Fruit fly (Drosophila melanogaster) whole organism, embryonic: ENCODE measurements around the gene Sil1.
A peak's percentile ranks its signal among the peaks of the same experiment; 100 is the strongest.

Experiments
- CG11093 ChIP-seq: fragments of 200-800 bp; sonication (Bioruptor generic); IDR thresholded peaks from 3 replicates; pipeline ENCODE4 v1.3.6; 2022; ENCODE audit warnings: missing biosample characterization, missing genetic modification characterization
- CG12744 ChIP-seq: fragments of 200-800 bp; sonication (Bioruptor generic); optimal IDR thresholded peaks from 2 replicates; lab custom pipeline; 2016; ENCODE audit warnings: missing biosample characterization, missing genetic modification characterization
- CG12769 ChIP-seq: fragments of 200-800 bp; sonication (Bioruptor generic); optimal IDR thresholded peaks from 2 replicates; lab custom pipeline; 2019; ENCODE audit warnings: missing biosample characterization, mild to moderate bottlenecking, missing genetic modification characterization, moderate library complexity
- CG13894 ChIP-seq: fragments of 200-800 bp; sonication (Bioruptor generic); optimal IDR thresholded peaks from 3 replicates; lab custom pipeline; 2018; ENCODE audit warnings: missing biosample characterization, mild to moderate bottlenecking, missing genetic modification characterization, moderate library complexity
- CG15601 ChIP-seq: fragments of 200-800 bp; sonication (Bioruptor generic); optimal IDR thresholded peaks from 3 replicates; lab custom pipeline; 2019; ENCODE audit warnings: missing biosample characterization, mild to moderate bottlenecking, missing genetic modification characterization, moderate library complexity
- CG1603 ChIP-seq: fragments of 200-800 bp; sonication (Bioruptor generic); optimal IDR thresholded peaks from 2 replicates; lab custom pipeline; 2019; ENCODE audit warnings: missing biosample characterization, mild to moderate bottlenecking, missing genetic modification characterization, moderate library complexity
- CG17359 ChIP-seq: fragments of 200-800 bp; sonication (Bioruptor generic); optimal IDR thresholded peaks from 3 replicates; lab custom pipeline; 2018; ENCODE audit warnings: missing biosample characterization, mild to moderate bottlenecking, missing genetic modification characterization, moderate library complexity
- CG17568 ChIP-seq: fragments of 200-800 bp; sonication (Bioruptor generic); optimal IDR thresholded peaks from 2 replicates; lab custom pipeline; 2018; ENCODE audit warnings: missing biosample characterization, mild to moderate bottlenecking, missing genetic modification characterization, moderate library complexity
- CG18619 ChIP-seq: fragments of 200-800 bp; sonication (Bioruptor generic); optimal IDR thresholded peaks from 3 replicates; lab custom pipeline; 2017; ENCODE audit warnings: missing biosample characterization, mild to moderate bottlenecking, missing genetic modification characterization
- CG30020 ChIP-seq: fragments of 200-800 bp; optimal IDR thresholded peaks from 2 replicates; lab custom pipeline; 2019; ENCODE audit warnings: missing biosample characterization, mild to moderate bottlenecking, missing genetic modification characterization, moderate library complexity
- CG34376 ChIP-seq: fragments of 200-800 bp; sonication (Bioruptor generic); optimal IDR thresholded peaks from 2 replicates; lab custom pipeline; 2018; ENCODE audit warnings: missing biosample characterization, mild to moderate bottlenecking, missing genetic modification characterization
- CG3726 ChIP-seq: fragments of 200-800 bp; sonication (Bioruptor generic); IDR thresholded peaks from 3 replicates; pipeline ENCODE4, ENCODE4 v1.3.6; 2022; ENCODE audit warnings: missing biosample characterization, missing genetic modification characterization
- CG42726 ChIP-seq: fragments of 200-800 bp; sonication (Bioruptor generic); IDR thresholded peaks from 2 replicates; pipeline ENCODE4 v1.3.6; 2022; ENCODE audit warnings: missing biosample characterization, missing genetic modification characterization; ENCODE audit not compliant: partially characterized antibody
- CG4328 ChIP-seq: fragments of 200-800 bp; sonication (Bioruptor generic); optimal IDR thresholded peaks from 3 replicates; lab custom pipeline; 2017; ENCODE audit warnings: missing biosample characterization, missing genetic modification reagents, missing genetic modification characterization
- CG43689 ChIP-seq: fragments of 200-800 bp; sonication (Bioruptor generic); IDR thresholded peaks from 2 replicates; pipeline ENCODE4 v1.3.6; 2022; ENCODE audit warnings: missing biosample characterization, missing genetic modification characterization
- CG7963 ChIP-seq: fragments of 200-800 bp; sonication (Bioruptor generic); IDR thresholded peaks from 3 replicates; pipeline ENCODE4 v1.3.6; 2022; ENCODE audit warnings: missing biosample characterization, missing genetic modification characterization; ENCODE audit not compliant: partially characterized antibody
- CG8281 ChIP-seq: fragments of 200-800 bp; sonication (Bioruptor generic); optimal IDR thresholded peaks from 2 replicates; lab custom pipeline; 2018; ENCODE audit warnings: missing biosample characterization, mild to moderate bottlenecking, missing genetic modification characterization, moderate library complexity
- CHES-1-like ChIP-seq: fragments of 200-800 bp; sonication (Bioruptor generic); optimal IDR thresholded peaks from 2 replicates; lab custom pipeline; 2016; ENCODE audit warnings: missing biosample characterization, missing genetic modification characterization
- D ChIP-seq, 2 experiments: fragments of 200-800 bp in 1 of 2; fragments of >200 bp in 1 of 2; sonication (Bioruptor generic) in 1 of 2; optimal IDR thresholded peaks; 2 replicates in 1 of 2; 3 replicates in 1 of 2; lab custom pipeline; 2017; ENCODE audit warnings: mild to moderate bottlenecking in 1 of 2, missing biosample characterization in 1 of 2, missing genetic modification characterization in 1 of 2, missing genetic modification reagents in 1 of 2
- ERR ChIP-seq: fragments of 200-800 bp; sonication (Bioruptor generic); optimal IDR thresholded peaks from 2 replicates; lab custom pipeline; 2016; ENCODE audit warnings: missing biosample characterization, missing genetic modification characterization
- Ets65A ChIP-seq: fragments of 200-800 bp; sonication (Bioruptor generic); peaks from one replicate; lab custom pipeline; 2016; ENCODE audit warnings: missing biosample characterization, missing genetic modification characterization
- Gsc ChIP-seq: fragments of 200-800 bp; sonication (Bioruptor generic); IDR thresholded peaks from 2 replicates; pipeline ENCODE4 v1.3.6; 2022; ENCODE audit warnings: missing biosample characterization, missing genetic modification characterization
- HLH54F ChIP-seq: fragments of 200-800 bp; sonication (Bioruptor generic); optimal IDR thresholded peaks from 3 replicates; lab custom pipeline; 2016; ENCODE audit warnings: missing biosample characterization, missing genetic modification characterization
- Kr ChIP-seq: fragments of 200-800 bp; sonication (Bioruptor generic); optimal IDR thresholded peaks from 2 replicates; lab custom pipeline; 2017; ENCODE audit warnings: missing biosample characterization, mild to moderate bottlenecking, missing genetic modification characterization
- Lhr ChIP-seq: fragments of 200-800 bp; sonication (Bioruptor generic); optimal IDR thresholded peaks from 3 replicates; lab custom pipeline; 2017; ENCODE audit warnings: mild to moderate bottlenecking, missing biosample characterization, missing genetic modification reagents, missing genetic modification characterization
- Med ChIP-seq: fragments of 200-800 bp; sonication (Bioruptor generic); peaks from one replicate; lab custom pipeline; 2016; ENCODE audit warnings: missing biosample characterization, missing genetic modification characterization, mild to moderate bottlenecking, inconsistent platforms, moderate library complexity
- Oli ChIP-seq: fragments of 200-800 bp; sonication (Bioruptor generic); optimal IDR thresholded peaks from 2 replicates; lab custom pipeline; 2018; ENCODE audit warnings: missing biosample characterization, mild to moderate bottlenecking, missing genetic modification characterization, moderate library complexity
- Ravus ChIP-seq: fragments of 200-800 bp; sonication (Bioruptor generic); IDR thresholded peaks from 2 replicates; pipeline ENCODE4 v1.3.6; 2022; ENCODE audit warnings: missing biosample characterization, missing genetic modification characterization
- abd-A ChIP-seq: fragments of 200-800 bp; sonication (Bioruptor generic); optimal IDR thresholded peaks from 3 replicates; lab custom pipeline; 2019; ENCODE audit warnings: missing biosample characterization, mild to moderate bottlenecking, missing genetic modification characterization, moderate library complexity
- aop ChIP-seq: fragments of 200-800 bp; sonication (Bioruptor generic); IDR thresholded peaks from 2 replicates; pipeline ENCODE4 v1.3.6; 2022; ENCODE audit warnings: missing biosample characterization, missing genetic modification characterization
- az2 ChIP-seq: fragments of 200-800 bp; sonication (Bioruptor generic); optimal IDR thresholded peaks from 3 replicates; lab custom pipeline; 2016; ENCODE audit warnings: missing biosample characterization, missing genetic modification characterization
- br ChIP-seq: fragments of >200 bp; optimal IDR thresholded peaks from 2 replicates; lab custom pipeline; 2017
- btn ChIP-seq: fragments of 200-800 bp; sonication (Bioruptor generic); optimal IDR thresholded peaks from 2 replicates; lab custom pipeline; 2016; ENCODE audit warnings: missing biosample characterization, missing genetic modification characterization
- cwo ChIP-seq: fragments of 200-800 bp; sonication (Bioruptor generic); optimal IDR thresholded peaks from 3 replicates; lab custom pipeline; 2017; ENCODE audit warnings: missing biosample characterization, missing genetic modification characterization, mild to moderate bottlenecking, moderate library complexity, missing genetic modification reagents
- dimm ChIP-seq: fragments of 200-800 bp; sonication (Bioruptor generic); IDR thresholded peaks from 2 replicates; pipeline ENCODE4 v1.3.6; 2022; ENCODE audit warnings: missing biosample characterization, missing genetic modification characterization
- eyg ChIP-seq: fragments of 200-800 bp; sonication (Bioruptor generic); optimal IDR thresholded peaks from 3 replicates; lab custom pipeline; 2016; ENCODE audit warnings: missing biosample characterization, missing genetic modification characterization
- ind ChIP-seq: fragments of 200-800 bp; sonication (Bioruptor generic); optimal IDR thresholded peaks from 3 replicates; lab custom pipeline; 2016; ENCODE audit warnings: missing biosample characterization, missing genetic modification characterization
- mirr ChIP-seq: fragments of 200-800 bp; sonication (Bioruptor generic); optimal IDR thresholded peaks from 3 replicates; lab custom pipeline; 2018; ENCODE audit warnings: missing biosample characterization, mild to moderate bottlenecking, missing genetic modification characterization
- otp ChIP-seq: fragments of 200-800 bp; sonication (Bioruptor generic); IDR thresholded peaks from 3 replicates; pipeline ENCODE4, ENCODE4 v1.3.6; 2022; ENCODE audit warnings: missing biosample characterization, missing genetic modification characterization
- psq ChIP-seq: fragments of 200-800 bp; sonication (Bioruptor generic); optimal IDR thresholded peaks from 2 replicates; lab custom pipeline; 2017; ENCODE audit warnings: missing biosample characterization, missing genetic modification characterization
- sc ChIP-seq, 3 experiments: fragments of >200 bp in 2 of 3; fragments of 200-800 bp in 1 of 3; sonication (Bioruptor generic) in 1 of 3; optimal IDR thresholded peaks; 2 replicates in 2 of 3; 3 replicates in 1 of 3; lab custom pipeline; 2017; ENCODE audit warnings: mild to moderate bottlenecking in 1 of 3, missing biosample characterization in 1 of 3, missing genetic modification characterization in 1 of 3, missing genetic modification reagents in 1 of 3
- scrt ChIP-seq: fragments of 200-800 bp; sonication (Bioruptor generic); optimal IDR thresholded peaks from 2 replicates; lab custom pipeline; 2018; ENCODE audit warnings: missing biosample characterization, mild to moderate bottlenecking, missing genetic modification characterization, moderate library complexity
- sd ChIP-seq: fragments of 200-800 bp; sonication (Bioruptor generic); optimal IDR thresholded peaks from 3 replicates; lab custom pipeline; 2018; ENCODE audit warnings: missing biosample characterization, mild to moderate bottlenecking, missing genetic modification characterization, moderate library complexity
- sug ChIP-seq: fragments of 200-800 bp; optimal IDR thresholded peaks from 2 replicates; lab custom pipeline; 2019; ENCODE audit warnings: missing biosample characterization, mild to moderate bottlenecking, missing genetic modification characterization, moderate library complexity
- tgo ChIP-seq: fragments of 200-800 bp; sonication (Bioruptor generic); IDR thresholded peaks from 3 replicates; pipeline ENCODE4 v1.3.6; 2022; ENCODE audit warnings: missing biosample characterization, missing genetic modification characterization
- ttk ChIP-seq: fragments of 200-800 bp; sonication (Bioruptor generic); IDR thresholded peaks from 2 replicates; pipeline ENCODE4 v2.1.2; 2022; ENCODE audit warnings: missing biosample characterization, missing genetic modification characterization
- vvl ChIP-seq: fragments of 200-800 bp; sonication (Bioruptor generic); IDR thresholded peaks from 2 replicates; pipeline ENCODE4 v1.3.6; 2022; ENCODE audit warnings: missing biosample characterization, missing genetic modification characterization
- wor ChIP-seq: fragments of 200-800 bp; sonication (Bioruptor generic); IDR thresholded peaks from 2 replicates; pipeline ENCODE4 v1.3.6; 2022; ENCODE audit warnings: missing biosample characterization, missing genetic modification characterization

The Sil1 gene

DNA sequence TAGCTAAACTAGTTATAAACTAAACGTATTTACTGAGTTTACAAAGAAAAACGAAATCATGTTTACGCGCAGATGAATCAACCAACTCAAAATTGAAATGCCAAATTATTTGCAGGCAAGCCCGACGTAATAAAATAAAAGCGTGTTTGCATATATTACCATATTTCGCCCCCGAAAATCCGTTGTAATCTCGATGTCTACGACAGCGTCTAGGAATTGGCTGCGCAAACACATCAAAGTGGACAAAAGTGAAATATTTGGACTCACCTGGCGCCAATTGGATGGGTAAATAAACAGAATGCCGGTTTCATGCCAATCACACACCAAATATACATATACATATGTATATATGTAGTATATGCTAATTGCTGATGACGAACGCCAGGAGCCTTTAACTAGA, 792 bp upstream of the Sil1 start:
- TF ChIP-seq CG1603 (tag; lab: Kevin White, UChicago) (no peak), CG30020 (no peak), Ets65A (no peak), Med (peak; percentile 65), mirr (GFP tag; lab: Kevin White, UChicago) (peak; percentile 43), dimm (GFP tag; lab: Robert Waterston, UW) (no peak), vvl (GFP tag; lab: Robert Waterston, UW) (peak; percentile 36; the same call in 1 of the 2 replicates), CG12744 (no peak), CG12769 (tag; lab: Kevin White, UChicago) (peak; percentile 30), sug (tag; lab: Kevin White, UChicago) (peak; percentile 3), cwo (GFP tag; lab: Kevin White, UChicago) (peak; percentile 52), CG13894 (tag; lab: Kevin White, UChicago) (peak; percentile 4), CHES-1-like (GFP tag; lab: Kevin White, UChicago) (no peak), abd-A (tag; lab: Kevin White, UChicago) (peak; percentile 62), Kr (no peak), sd (tag; lab: Kevin White, UChicago) (peak; percentile 89), CG3726 (GFP tag; lab: Robert Waterston, UW) (no peak), CG7963 (GFP tag; lab: Robert Waterston, UW) (no peak), D (optimal IDR thresholded peaks at IDR 0.05; lab: Kevin White, UChicago) (no peak), D (GFP tag; optimal IDR thresholded peaks at IDR 0.05; lab: Kevin White, UChicago) (no peak), CG15601 (tag; lab: Kevin White, UChicago) (no peak)

DNA sequence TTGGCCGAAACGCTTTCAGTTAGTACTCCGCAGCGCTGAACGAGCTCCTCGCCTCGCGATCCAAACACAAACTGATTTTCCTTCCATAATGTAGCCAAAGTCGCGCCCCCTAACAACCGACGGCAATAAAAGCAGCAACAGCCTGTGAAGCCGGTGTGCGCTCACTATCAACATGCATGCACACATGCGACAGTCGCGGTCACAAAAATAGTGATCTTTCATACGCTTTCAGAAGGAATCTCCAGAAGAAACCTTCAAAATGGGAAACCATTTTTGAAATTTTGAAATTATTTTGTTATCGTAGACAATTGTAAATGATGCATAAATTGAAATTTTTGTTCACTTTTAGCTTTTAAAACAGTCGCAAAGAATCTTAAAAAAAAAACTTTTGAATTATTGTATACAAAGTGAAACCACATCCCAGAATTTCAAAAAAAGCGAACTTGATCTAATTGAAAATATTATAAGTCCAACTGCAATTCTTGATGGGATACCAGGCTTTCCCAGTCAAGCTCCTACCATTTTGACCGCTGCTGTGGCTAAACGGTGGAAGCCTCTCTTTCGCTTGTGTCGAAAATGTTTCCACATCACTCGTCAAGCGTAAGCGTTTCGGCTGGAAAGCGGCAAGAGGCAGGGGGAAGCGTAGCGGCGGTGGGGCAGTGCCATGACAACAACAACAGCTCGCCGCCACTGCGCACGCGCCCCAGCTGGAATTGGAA, 2.9 kb downstream of the Sil1 start, which contains the start of gene Cad96Cb:
Gene Cad96Cb, minus strand, starts transcription at position 51 of the 719 bp plus-strand sequence.
- TF ChIP-seq CG18619 (GFP tag; lab: Kevin White, UChicago) (peak; percentile 82), scrt (GFP tag; lab: Kevin White, UChicago) (peak; percentile 48), CG17568 (GFP tag; lab: Kevin White, UChicago) (no peak), Gsc (no peak), CG4328 (GFP tag; lab: Kevin White, UChicago) (peak; percentile 74), ttk (no peak; the same call in 1 of the 2 replicates), CG43689 (GFP tag; lab: Robert Waterston, UW) (no peak), az2 (GFP tag; lab: Kevin White, UChicago) (peak; percentile 85), aop (GFP tag; lab: Robert Waterston, UW) (no peak), wor (GFP tag; lab: Robert Waterston, UW) (peak; percentile 66), br (lab: Kevin White, UChicago) (no peak), ERR (peak; percentile 54), HLH54F (GFP tag; lab: Kevin White, UChicago) (peak; percentile 61), tgo (GFP tag; lab: Robert Waterston, UW) (peak; percentile 64), Lhr (GFP tag; lab: Kevin White, UChicago) (peak; percentile 68), CG34376 (GFP tag; lab: Kevin White, UChicago) (peak; percentile 1), ind (GFP tag; lab: Kevin White, UChicago) (peak; percentile 79), Ets65A (peak; percentile 95), CG17359 (tag; lab: Kevin White, UChicago) (peak; percentile 83), otp (GFP tag; lab: Robert Waterston, UW) (peak; percentile 38; the same call in 1 of the 3 replicates), Ravus (GFP tag; lab: Robert Waterston, UW) (no peak), CG11093 (0 out of 3 replicates have a peak, but pooled peaks have one; percentile 55), Oli (tag; lab: Kevin White, UChicago) (peak; percentile 90), eyg (GFP tag; lab: Kevin White, UChicago) (peak; percentile 75), CG42726 (GFP tag; lab: Robert Waterston, UW) (no peak), abd-A (tag; lab: Kevin White, UChicago) (no peak), sc (optimal IDR thresholded peaks at IDR 0.05; lab: Kevin White, UChicago) (no peak), sc (GFP tag; optimal IDR thresholded peaks at IDR 0.05; lab: Kevin White, UChicago) (peak; percentile 87), psq (GFP tag; lab: Kevin White, UChicago) (no peak), btn (GFP tag; lab: Kevin White, UChicago) (peak; percentile 81), CG8281 (tag; lab: Kevin White, UChicago) (peak; percentile 68)
